Fruit fly (Drosophila melanogaster): Measurements from ENCODE around the gene CG3402.

Gene CG3402

dm6 chr3L:701798-702635 is 49.3 kb upstream of the CG3402 start:
- TF ChIP-seq h (optimal IDR thresholded peaks at IDR 0.05) (no peak), fd3F (GFP tag; optimal IDR thresholded peaks at IDR 0.05) (no peak), salm (tag; optimal IDR thresholded peaks at IDR 0.05) (no peak), jumu (GFP tag; optimal IDR thresholded peaks at IDR 0.05) (no peak), disco-r (GFP tag; optimal IDR thresholded peaks at IDR 0.05) (no peak), crol (GFP tag; IDR thresholded peaks at IDR 0.05) (peak; percentile 33; the same call in 1 of the 2 replicates), CG14667 (GFP tag; IDR thresholded peaks at IDR 0.05) (no peak), rib (GFP tag; IDR thresholded peaks at IDR 0.05) (no peak), schlank (tag; optimal IDR thresholded peaks at IDR 0.05) (no peak), fru (optimal IDR thresholded peaks at IDR 0.05) (no peak), CG14710 (tag; optimal IDR thresholded peaks at IDR 0.05) (no peak), insv (GFP tag; optimal IDR thresholded peaks at IDR 0.05) (no peak), z (GFP tag; IDR thresholded peaks at IDR 0.05) (no peak), zf30C (GFP tag; optimal IDR thresholded peaks at IDR 0.05) (no peak), Pdp1 (GFP tag; optimal IDR thresholded peaks at IDR 0.05) (no peak), CG6683 (GFP tag; optimal IDR thresholded peaks at IDR 0.05) (no peak), CG16815 (GFP tag; optimal IDR thresholded peaks at IDR 0.05) (no peak), luna (GFP tag; optimal IDR thresholded peaks at IDR 0.05) (no peak), Stat92E (GFP tag; optimal IDR thresholded peaks at IDR 0.05) (no peak), Ets65A (GFP tag) (peak; percentile 53), Spps (tag; optimal IDR thresholded peaks at IDR 0.05) (no peak), Deaf1 (tag; optimal IDR thresholded peaks at IDR 0.05) (peak; percentile 31), Med (GFP tag) (peak; percentile 45), CG14860 (GFP tag; IDR thresholded peaks at IDR 0.05; ENCODE audit: partially characterized antibody) (no peak), Hand (GFP tag; optimal IDR thresholded peaks at IDR 0.05) (no peak), Kr (GFP tag; optimal IDR thresholded peaks at IDR 0.05) (no peak), Meics (GFP tag; optimal IDR thresholded peaks at IDR 0.05) (no peak), Camta (GFP tag; optimal IDR thresholded peaks at IDR 0.05) (no peak), BtbVII (GFP tag; optimal IDR thresholded peaks at IDR 0.05) (no peak), CG31388 (GFP tag; optimal IDR thresholded peaks at IDR 0.05) (no peak), CG17829 (tag; optimal IDR thresholded peaks at IDR 0.05) (no peak), Rfx (GFP tag; IDR thresholded peaks at IDR 0.05) (no peak), Jarid2 (GFP tag; optimal IDR thresholded peaks at IDR 0.05) (no peak), Neu2 (GFP tag; optimal IDR thresholded peaks at IDR 0.05; ENCODE audit: borderline replicate concordance) (no peak), CG10147 (GFP tag; optimal IDR thresholded peaks at IDR 0.05) (no peak), Adf1 (GFP tag; IDR thresholded peaks at IDR 0.05) (no peak), sr (GFP tag; IDR thresholded peaks at IDR 0.05) (no peak), ci (GFP tag; IDR thresholded peaks at IDR 0.05) (0 out of 3 replicates have a peak, but pooled peaks have one; percentile 27), nerfin-1 (tag; optimal IDR thresholded peaks at IDR 0.05) (no peak), Xbp1 (GFP tag; optimal IDR thresholded peaks at IDR 0.05) (no peak), hbn (GFP tag; IDR thresholded peaks at IDR 0.05; ENCODE audit: partially characterized antibody) (no peak), gro (GFP tag; optimal IDR thresholded peaks at IDR 0.05) (no peak), mirr (GFP tag; optimal IDR thresholded peaks at IDR 0.05) (no peak), CG8478 (optimal IDR thresholded peaks at IDR 0.05) (no peak), CG10267 (tag; optimal IDR thresholded peaks at IDR 0.05) (no peak), CG8290 (GFP tag; optimal IDR thresholded peaks at IDR 0.05) (peak; percentile 15), CG8290 (tag; optimal IDR thresholded peaks at IDR 0.05) (peak in 1 of 2 experiments; percentile 11), CG11723 (GFP tag; optimal IDR thresholded peaks at IDR 0.05) (no peak), CG13894 (tag; optimal IDR thresholded peaks at IDR 0.05) (peak; percentile 98), CG3838 (GFP tag; optimal IDR thresholded peaks at IDR 0.05) (no peak), CG10543 (GFP tag; optimal IDR thresholded peaks at IDR 0.05) (no peak)

Data from whole organism, embryonic.